Worm (Caenorhabditis elegans) whole organism, young adult: ENCODE data around the gene srh-79.

Source experiments
- Y53G8AR.9 ChIP-seq: fragments of 200-800 bp; sonication (Bioruptor generic); conservative IDR thresholded peaks from 2 replicates; pipeline ENCODE4 v1.3.6; 2022; ENCODE audit warnings: missing genetic modification reagents, missing genetic modification characterization, missing compliant biosample characterization
- ama-1 ChIP-seq, 3 experiments: fragments of 150-350 bp in 1 of 3; sonication (generic microtip) in 2 of 3; optimal IDR thresholded peaks; 2 replicates each; lab custom pipeline; 2014 to 2018; ENCODE audit warnings: missing biosample characterization in 2 of 3, missing genetic modification characterization in 2 of 3, missing genetic modification reagents in 2 of 3
- aptf-3 ChIP-seq: fragments of 200-800 bp; sonication (Bioruptor generic); IDR thresholded peaks from 2 replicates; pipeline ENCODE4 v1.3.6; 2022; ENCODE audit warnings: missing genetic modification characterization, missing compliant biosample characterization
- attf-5 ChIP-seq: fragments of 200-800 bp; sonication (Bioruptor generic); optimal IDR thresholded peaks from 2 replicates; lab custom pipeline; 2018; ENCODE audit warnings: mild to moderate bottlenecking, missing genetic modification characterization, missing compliant biosample characterization
- dox-1 ChIP-seq: fragments of 200-800 bp; sonication (Bioruptor generic); IDR thresholded peaks from 2 replicates; pipeline ENCODE4 v1.3.6; 2022; ENCODE audit warnings: missing genetic modification reagents, missing genetic modification characterization, missing compliant biosample characterization
- let-607 ChIP-seq, 2 experiments: fragments of 200-800 bp in 1 of 2; sonication (Bioruptor generic) in 1 of 2; sonication (generic microtip) in 1 of 2; optimal IDR thresholded peaks; 2 replicates each; lab custom pipeline; 2016 to 2018; ENCODE audit warnings: mild to moderate bottlenecking in 2 of 2, missing compliant biosample characterization in 2 of 2, missing genetic modification characterization in 2 of 2, moderate library complexity in 2 of 2, missing genotype in 1 of 2
- pha-4 ChIP-seq: fragments of 150-350 bp; sonication (generic microtip); optimal IDR thresholded peaks from 2 replicates; lab custom pipeline; 2014; ENCODE audit warnings: missing biosample characterization, missing genetic modification reagents, missing genetic modification characterization
- snpc-4 ChIP-seq, 5 experiments: fragments of 150-350 bp in 1 of 5; sonication (generic microtip) in 4 of 5; optimal IDR thresholded peaks; 2 replicates each; lab custom pipeline; 2014 to 2018; ENCODE audit warnings: missing genetic modification characterization in 5 of 5, missing biosample characterization in 3 of 5, antibody characterized with exemption in 2 of 5, mild to moderate bottlenecking in 2 of 5, missing compliant biosample characterization in 2 of 5, missing genotype in 2 of 5, moderate library complexity in 2 of 5, missing genetic modification reagents in 1 of 5

DNA sequence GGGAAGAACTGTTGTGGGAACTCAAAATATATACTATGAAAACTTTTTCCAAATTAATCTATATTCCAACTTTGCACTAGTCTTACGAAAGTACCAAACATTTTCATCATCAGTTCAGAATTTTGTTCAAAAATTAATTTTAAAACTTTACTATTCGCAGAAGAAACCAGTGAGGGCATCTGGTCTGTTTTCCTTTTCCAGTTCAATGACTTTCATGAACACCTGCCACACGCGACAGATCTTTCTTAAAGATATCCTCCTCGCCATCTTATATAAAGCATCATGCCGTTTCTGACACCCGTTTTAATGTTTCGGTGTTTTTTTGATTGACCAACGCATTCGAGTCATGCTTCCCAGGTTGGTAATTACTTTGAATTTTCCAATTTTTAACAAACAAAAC is 35.4 kb downstream of the srh-79 start, which contains the start of gene C54F6.3:
- no peak for TF ChIP-seq pha-4 (tag; lab: Kevin White, UChicago)
- no peak for TF ChIP-seq ama-1 (optimal IDR thresholded peaks at IDR 0.05; lab: Kevin White, UChicago)
- no peak for TF ChIP-seq ama-1 (GFP tag; optimal IDR thresholded peaks at IDR 0.05; lab: Kevin White, UChicago)
- no peak for TF ChIP-seq aptf-3 (GFP tag; lab: Robert Waterston, UW)
- no peak for TF ChIP-seq Y53G8AR.9
- no peak for TF ChIP-seq let-607 (tag; optimal IDR thresholded peaks at IDR 0.05; lab: Kevin White, UChicago)
- TF ChIP-seq dox-1 (GFP tag; lab: Robert Waterston, UW): no peak
- no peak for TF ChIP-seq attf-5 (GFP tag; lab: Kevin White, UChicago)
- TF ChIP-seq snpc-4 (GFP tag; optimal IDR thresholded peaks at IDR 0.05; lab: Kevin White, UChicago): no peak
- no peak for TF ChIP-seq snpc-4 (tag; optimal IDR thresholded peaks at IDR 0.05; lab: Kevin White, UChicago)
